Fruit fly (Drosophila melanogaster) whole organism, embryonic: ENCODE measurements around the gene sesB.

Experiments used
- Adf1 ChIP-seq: fragments of 200-800 bp; sonication (Bioruptor generic); IDR thresholded peaks from 2 replicates; pipeline ENCODE4 v1.3.6; 2022; ENCODE audit warnings: missing biosample characterization, missing genetic modification characterization
- Atf6 ChIP-seq: fragments of 200-800 bp; sonication (Bioruptor generic); IDR thresholded peaks from 2 replicates; pipeline ENCODE4 v1.3.6; 2022; ENCODE audit warnings: missing biosample characterization, missing genetic modification characterization
- CG12769 ChIP-seq: fragments of 200-800 bp; sonication (Bioruptor generic); optimal IDR thresholded peaks from 2 replicates; lab custom pipeline; 2019; ENCODE audit warnings: missing biosample characterization, mild to moderate bottlenecking, missing genetic modification characterization, moderate library complexity
- CG13894 ChIP-seq: fragments of 200-800 bp; sonication (Bioruptor generic); optimal IDR thresholded peaks from 3 replicates; lab custom pipeline; 2018; ENCODE audit warnings: missing biosample characterization, mild to moderate bottlenecking, missing genetic modification characterization, moderate library complexity
- CG15269 ChIP-seq: fragments of 200-800 bp; sonication (Bioruptor generic); optimal IDR thresholded peaks from 2 replicates; lab custom pipeline; 2018; ENCODE audit warnings: missing biosample characterization, mild to moderate bottlenecking, missing genetic modification characterization, moderate library complexity
- CG1603 ChIP-seq: fragments of 200-800 bp; sonication (Bioruptor generic); optimal IDR thresholded peaks from 2 replicates; lab custom pipeline; 2019; ENCODE audit warnings: missing biosample characterization, mild to moderate bottlenecking, missing genetic modification characterization, moderate library complexity
- CG18599 ChIP-seq: fragments of 200-800 bp; sonication (Bioruptor generic); optimal IDR thresholded peaks from 3 replicates; lab custom pipeline; 2017; ENCODE audit warnings: missing biosample characterization, missing genetic modification characterization, mild to moderate bottlenecking, moderate library complexity, missing genetic modification reagents
- CG3407 ChIP-seq: fragments of 200-800 bp; sonication (Bioruptor generic); optimal IDR thresholded peaks from 2 replicates; lab custom pipeline; 2018; ENCODE audit warnings: missing biosample characterization, mild to moderate bottlenecking, missing genetic modification characterization
- CG34422 ChIP-seq: fragments of 200-800 bp; sonication (Bioruptor generic); IDR thresholded peaks from 3 replicates; pipeline ENCODE4 v1.3.6; 2022; ENCODE audit warnings: missing biosample characterization, missing genetic modification characterization
- CG4328 ChIP-seq: fragments of 200-800 bp; sonication (Bioruptor generic); optimal IDR thresholded peaks from 3 replicates; lab custom pipeline; 2017; ENCODE audit warnings: missing biosample characterization, missing genetic modification reagents, missing genetic modification characterization
- CG5245 ChIP-seq: fragments of 200-800 bp; sonication (Bioruptor generic); optimal IDR thresholded peaks from 3 replicates; lab custom pipeline; 2016; ENCODE audit warnings: missing biosample characterization, missing genetic modification characterization
- CG6654 ChIP-seq: fragments of 200-800 bp; sonication (Bioruptor generic); optimal IDR thresholded peaks from 2 replicates; lab custom pipeline; 2017; ENCODE audit warnings: missing biosample characterization, mild to moderate bottlenecking, missing genetic modification characterization
- CG8290 ChIP-seq, 3 experiments: fragments of 200-800 bp; sonication (Bioruptor generic); optimal IDR thresholded peaks; 2 replicates each; lab custom pipeline; 2016 to 2019; ENCODE audit warnings: missing biosample characterization in 3 of 3, missing genetic modification characterization in 3 of 3, mild to moderate bottlenecking in 2 of 3, moderate library complexity in 1 of 3
- D19A ChIP-seq: fragments of 200-800 bp; optimal IDR thresholded peaks from 3 replicates; lab custom pipeline; 2019; ENCODE audit warnings: missing biosample characterization, mild to moderate bottlenecking, missing genetic modification characterization, moderate library complexity
- E2f1 ChIP-seq: fragments of 200-800 bp; sonication (Bioruptor generic); IDR thresholded peaks from 2 replicates; pipeline ENCODE4 v1.3.6; 2022; ENCODE audit warnings: missing biosample characterization, missing genetic modification characterization
- HmgD ChIP-seq: fragments of 200-800 bp; sonication (Bioruptor generic); optimal IDR thresholded peaks from 3 replicates; lab custom pipeline; 2016; ENCODE audit warnings: missing biosample characterization, missing genetic modification characterization
- Hmx ChIP-seq: fragments of 200-800 bp; sonication (Bioruptor generic); optimal IDR thresholded peaks from 2 replicates; lab custom pipeline; 2016; ENCODE audit warnings: missing biosample characterization, missing genetic modification characterization
- MESR4 ChIP-seq: fragments of 200-800 bp; sonication (Bioruptor generic); optimal IDR thresholded peaks from 2 replicates; lab custom pipeline; 2018; ENCODE audit warnings: missing biosample characterization, mild to moderate bottlenecking, missing genetic modification characterization, moderate library complexity
- Oaz ChIP-seq: fragments of 200-800 bp; sonication (Bioruptor generic); IDR thresholded peaks from 2 replicates; pipeline ENCODE4 v1.3.6; 2022; ENCODE audit warnings: missing biosample characterization, missing genetic modification characterization
- ap ChIP-seq: fragments of 200-800 bp; sonication (Bioruptor generic); IDR thresholded peaks from 2 replicates; pipeline ENCODE4 v1.3.6; 2022; ENCODE audit warnings: missing biosample characterization, missing genetic modification characterization
- bbx ChIP-seq: fragments of 200-800 bp; sonication (Bioruptor generic); IDR thresholded peaks from 2 replicates; pipeline ENCODE4 v1.3.6; 2022; ENCODE audit warnings: missing biosample characterization, missing genetic modification characterization; ENCODE audit not compliant: partially characterized antibody
- corto ChIP-seq: fragments of 200-800 bp; sonication (Bioruptor generic); optimal IDR thresholded peaks from 2 replicates; lab custom pipeline; 2016; ENCODE audit warnings: missing biosample characterization, mild to moderate bottlenecking, missing genetic modification characterization, moderate library complexity
- crol ChIP-seq: fragments of 200-800 bp; sonication (Bioruptor generic); IDR thresholded peaks from 2 replicates; pipeline ENCODE4 v1.3.6; 2022; ENCODE audit warnings: missing biosample characterization, missing genetic modification characterization
- dmrt99B ChIP-seq: fragments of 200-800 bp; sonication (Bioruptor generic); optimal IDR thresholded peaks from 2 replicates; lab custom pipeline; 2018; ENCODE audit warnings: missing biosample characterization, mild to moderate bottlenecking, missing genetic modification characterization, moderate library complexity
- gem ChIP-seq: fragments of 200-800 bp; sonication (Bioruptor generic); optimal IDR thresholded peaks from 2 replicates; lab custom pipeline; 2019; ENCODE audit warnings: missing biosample characterization, mild to moderate bottlenecking, missing genetic modification characterization, moderate library complexity
- grau ChIP-seq: fragments of 200-800 bp; optimal IDR thresholded peaks from 3 replicates; lab custom pipeline; 2019; ENCODE audit warnings: missing biosample characterization, mild to moderate bottlenecking, missing genetic modification characterization, moderate library complexity
- gsb-n ChIP-seq: fragments of 200-800 bp; sonication (Bioruptor generic); optimal IDR thresholded peaks from 3 replicates; lab custom pipeline; 2018; ENCODE audit warnings: missing biosample characterization, mild to moderate bottlenecking, missing genetic modification characterization
- jigr1 ChIP-seq: fragments of 200-800 bp; sonication (Bioruptor generic); IDR thresholded peaks from 3 replicates; pipeline ENCODE4 v1.3.6; 2022; ENCODE audit warnings: missing biosample characterization, missing genetic modification characterization
- onecut ChIP-seq: fragments of 200-800 bp; sonication (Bioruptor generic); IDR thresholded peaks from 2 replicates; pipeline ENCODE4 v1.3.6; 2022; ENCODE audit warnings: missing biosample characterization, missing genetic modification characterization
- phol ChIP-seq: fragments of 200-800 bp; sonication (Bioruptor generic); optimal IDR thresholded peaks from 3 replicates; lab custom pipeline; 2018; ENCODE audit warnings: missing biosample characterization, mild to moderate bottlenecking, missing genetic modification characterization, moderate library complexity
- pros ChIP-seq: fragments of 200-800 bp; sonication (Bioruptor generic); optimal IDR thresholded peaks from 3 replicates; lab custom pipeline; 2019; ENCODE audit warnings: missing biosample characterization, mild to moderate bottlenecking, missing genetic modification characterization, moderate library complexity
- run ChIP-seq: fragments of 200-800 bp; sonication (Bioruptor generic); optimal IDR thresholded peaks from 3 replicates; lab custom pipeline; 2018; ENCODE audit warnings: missing biosample characterization, mild to moderate bottlenecking, missing genetic modification characterization
- sens ChIP-seq: fragments of 200-800 bp; sonication (Bioruptor generic); peaks from one replicate; lab custom pipeline; 2016; ENCODE audit warnings: missing biosample characterization, missing genetic modification characterization
- sr ChIP-seq: fragments of 200-800 bp; sonication (Bioruptor generic); IDR thresholded peaks from 3 replicates; pipeline ENCODE4 v1.3.6; 2022; ENCODE audit warnings: missing biosample characterization, missing genetic modification characterization
- tx ChIP-seq: fragments of 200-800 bp; sonication (Bioruptor generic); optimal IDR thresholded peaks from 2 replicates; lab custom pipeline; 2016; ENCODE audit warnings: missing biosample characterization, missing genetic modification characterization
- usp ChIP-seq: fragments of >200 bp; optimal IDR thresholded peaks from 2 replicates; lab custom pipeline; 2017; ENCODE audit warnings: missing biosample characterization, missing genetic modification characterization

Gene sesB

dm6 chrX:10735682-10736353, 50.9 kb downstream of the sesB start (continued):
- no peak for TF ChIP-seq CG8290 (GFP tag; optimal IDR thresholded peaks at IDR 0.05; lab: Kevin White, UChicago)
- TF ChIP-seq CG8290 (tag; optimal IDR thresholded peaks at IDR 0.05; lab: Kevin White, UChicago), result peak in 1 of 2 experiments; percentile 39
- peak; percentile 40 for TF ChIP-seq CG13894 (tag; lab: Kevin White, UChicago)
- TF ChIP-seq CG34422 (GFP tag; lab: Robert Waterston, UW), result peak; percentile 79; the same call in 1 of the 3 replicates
- peak; percentile 24; the same call in 1 of the 2 replicates for TF ChIP-seq Adf1 (GFP tag; lab: Robert Waterston, UW)
- peak; percentile 54 for TF ChIP-seq pros (GFP tag; lab: Kevin White, UChicago)
- no peak for TF ChIP-seq HmgD (GFP tag; lab: Kevin White, UChicago)
- TF ChIP-seq Atf6 (GFP tag; lab: Robert Waterston, UW), result no peak
- TF ChIP-seq CG5245, result no peak
- TF ChIP-seq CG18599, result peak; percentile 9
- TF ChIP-seq jigr1 (GFP tag; lab: Robert Waterston, UW), result no peak
- TF ChIP-seq, all 482 proteins: peak for 39

dm6 chrX:10734763-10735681, 51.7 kb downstream of the sesB start:
- TF ChIP-seq ap (GFP tag; lab: Robert Waterston, UW) (no peak), CG6654 (GFP tag; lab: Kevin White, UChicago) (no peak), phol (no peak), grau (peak; percentile 40), corto (GFP tag; lab: Kevin White, UChicago) (no peak), gem (tag; lab: Kevin White, UChicago) (peak; percentile 3), tx (GFP tag; lab: Kevin White, UChicago) (no peak), D19A (tag; lab: Kevin White, UChicago) (peak; percentile 14), CG4328 (GFP tag; lab: Kevin White, UChicago) (no peak), onecut (peak; percentile 80), Hmx (GFP tag; lab: Kevin White, UChicago) (no peak), CG1603 (tag; lab: Kevin White, UChicago) (no peak), CG12769 (peak; percentile 0), crol (peak; percentile 79), Oaz (GFP tag; lab: Robert Waterston, UW) (no peak), sens (GFP tag; lab: Kevin White, UChicago) (peak; percentile 9), sr (peak; percentile 95), bbx (GFP tag; lab: Robert Waterston, UW) (no peak), MESR4 (GFP tag; lab: Kevin White, UChicago) (no peak), run (no peak), CG15269 (tag; lab: Kevin White, UChicago) (peak; percentile 3), CG3407 (no peak), E2f1 (GFP tag; lab: Robert Waterston, UW) (no peak), dmrt99B (tag; lab: Kevin White, UChicago) (no peak), usp (GFP tag; lab: Kevin White, UChicago) (no peak), gsb-n (no peak)
